Fruit fly (Drosophila melanogaster): ENCODE measurements around the gene CG17359.

dm6 chr3L:13949440-13950066, 49.5 kb downstream of the CG17359 start:
- TF ChIP-seq CG8478 (optimal IDR thresholded peaks at IDR 0.05), result no peak
- no peak for TF ChIP-seq CTCF (optimal IDR thresholded peaks at IDR 0.05)
